Worm (Caenorhabditis elegans) whole organism, L2 larva: ENCODE results near the gene T03F6.6.

Experiments
- C34F6.9 ChIP-seq: fragments of 150-350 bp; optimal IDR thresholded peaks from 2 replicates; lab custom pipeline; 2014; ENCODE audit warnings: missing biosample characterization, missing genetic modification characterization
- aly-2 ChIP-seq: fragments of 150-350 bp; optimal IDR thresholded peaks from 2 replicates; lab custom pipeline; 2014; ENCODE audit warnings: missing biosample characterization, missing genetic modification characterization
- ama-1 ChIP-seq: fragments of 150-350 bp; optimal IDR thresholded peaks from 2 replicates; lab custom pipeline; 2018; ENCODE audit warnings: inconsistent platforms
- egl-27 ChIP-seq: sonication (generic microtip); optimal IDR thresholded peaks from 3 replicates; lab custom pipeline; 2017; ENCODE audit warnings: missing biosample characterization, missing genetic modification reagents, missing genetic modification characterization
- elt-1 ChIP-seq: fragments of 150-350 bp; optimal IDR thresholded peaks from 2 replicates; lab custom pipeline; 2014; ENCODE audit warnings: missing biosample characterization, missing genetic modification characterization
- mdl-1 ChIP-seq, 2 experiments: fragments of 150-350 bp in 1 of 2; sonication (generic microtip) in 1 of 2; optimal IDR thresholded peaks; 2 replicates each; lab custom pipeline; 2017; ENCODE audit warnings: missing biosample characterization in 2 of 2, missing genetic modification characterization in 2 of 2
- nhr-11 ChIP-seq: fragments of 150-350 bp; optimal IDR thresholded peaks from 2 replicates; lab custom pipeline; 2014; ENCODE audit warnings: missing biosample characterization, missing genetic modification characterization
- nhr-12 ChIP-seq: fragments of 150-350 bp; optimal IDR thresholded peaks from 2 replicates; lab custom pipeline; 2014; ENCODE audit warnings: missing biosample characterization, missing genetic modification characterization
- unc-39 ChIP-seq: fragments of 150-350 bp; optimal IDR thresholded peaks from 2 replicates; lab custom pipeline; 2014; ENCODE audit warnings: missing biosample characterization, missing genetic modification characterization

DNA sequence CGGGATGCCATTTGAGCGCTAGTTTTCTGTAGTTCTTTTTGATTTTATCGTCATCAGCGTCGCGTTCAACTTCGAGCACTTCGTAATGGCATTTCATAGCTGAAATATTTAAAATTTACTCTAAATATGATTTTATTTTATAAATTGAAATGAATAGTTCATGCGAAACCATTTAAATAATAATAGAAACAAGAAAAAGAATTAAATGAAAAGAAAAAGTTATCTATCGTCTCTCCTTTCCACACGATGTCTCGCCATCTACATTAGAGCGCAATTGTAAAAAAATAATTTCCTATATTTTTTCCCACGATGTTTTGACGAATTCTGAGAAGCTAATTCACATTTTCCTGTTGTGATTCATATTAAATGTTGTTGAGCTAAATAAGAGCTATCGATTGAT lies 13.1 kb upstream of the T03F6.6 start, which contains the start of gene dnj-17:
- TF ChIP-seq egl-27 (no peak), elt-1 (tag; lab: Kevin White, UChicago) (no peak), ama-1 (no peak), nhr-11 (tag; lab: Kevin White, UChicago) (no peak), aly-2 (tag; lab: Kevin White, UChicago) (no peak), unc-39 (no peak), mdl-1 (tag; optimal IDR thresholded peaks at IDR 0.05; lab: Kevin White, UChicago) (no peak), C34F6.9 (tag; lab: Kevin White, UChicago) (no peak), nhr-12 (tag; lab: Kevin White, UChicago) (no peak)
